Worm (Caenorhabditis elegans) whole organism, L2 larva: ENCODE data around the gene glt-5.

Experiments
- F13H6.1 ChIP-seq: sonication (generic microtip); optimal IDR thresholded peaks from 2 replicates; lab custom pipeline; 2016; ENCODE audit warnings: missing genetic modification characterization, missing compliant biosample characterization
- R02D3.7 ChIP-seq: fragments of 150-350 bp; optimal IDR thresholded peaks from 2 replicates; lab custom pipeline; 2014; ENCODE audit warnings: missing biosample characterization, missing genetic modification characterization
- Y55F3AM.14 ChIP-seq: fragments of 200-800 bp; sonication (Bioruptor generic); optimal IDR thresholded peaks from 2 replicates; lab custom pipeline; 2018; ENCODE audit warnings: mild to moderate bottlenecking, missing genetic modification characterization, missing compliant biosample characterization
- ZK546.5 ChIP-seq: sonication (generic microtip); optimal IDR thresholded peaks from 2 replicates; lab custom pipeline; 2017; ENCODE audit warnings: missing biosample characterization, missing genetic modification characterization
- alr-1 ChIP-seq: fragments of 150-350 bp; optimal IDR thresholded peaks from 2 replicates; lab custom pipeline; 2014; ENCODE audit warnings: missing biosample characterization, missing genetic modification characterization
- aly-2 ChIP-seq: fragments of 150-350 bp; optimal IDR thresholded peaks from 2 replicates; lab custom pipeline; 2014; ENCODE audit warnings: missing biosample characterization, missing genetic modification characterization
- ceh-16 ChIP-seq: fragments of 150-350 bp; optimal IDR thresholded peaks from 2 replicates; lab custom pipeline; 2014; ENCODE audit warnings: missing biosample characterization, missing genetic modification characterization
- ceh-82 ChIP-seq: fragments of 150-350 bp; optimal IDR thresholded peaks from 2 replicates; lab custom pipeline; 2014; ENCODE audit warnings: missing biosample characterization, missing genetic modification characterization
- crh-2 ChIP-seq: sonication (generic microtip); optimal IDR thresholded peaks from 2 replicates; lab custom pipeline; 2017; ENCODE audit warnings: missing biosample characterization, missing genetic modification characterization
- dmd-4 ChIP-seq: sonication (generic microtip); optimal IDR thresholded peaks from 2 replicates; lab custom pipeline; 2017; ENCODE audit warnings: missing biosample characterization, missing genetic modification characterization
- elt-1 ChIP-seq: fragments of 150-350 bp; optimal IDR thresholded peaks from 2 replicates; lab custom pipeline; 2014; ENCODE audit warnings: missing biosample characterization, missing genetic modification characterization
- elt-3 ChIP-seq: sonication (generic microtip); optimal IDR thresholded peaks from 2 replicates; lab custom pipeline; 2017; ENCODE audit warnings: missing biosample characterization, missing genetic modification characterization
- fos-1 ChIP-seq: fragments of 150-350 bp; optimal IDR thresholded peaks from 2 replicates; lab custom pipeline; 2014; ENCODE audit warnings: missing biosample characterization, missing genetic modification characterization
- lin-13 ChIP-seq: fragments of 150-350 bp; optimal IDR thresholded peaks from 2 replicates; lab custom pipeline; 2014; ENCODE audit warnings: missing biosample characterization, missing genetic modification reagents, missing genetic modification characterization
- lin-39 ChIP-seq: fragments of 150-350 bp; optimal IDR thresholded peaks from 2 replicates; lab custom pipeline; 2014; ENCODE audit warnings: missing biosample characterization, missing genetic modification reagents, missing genetic modification characterization
- lsy-2 ChIP-seq, 2 experiments: fragments of 150-350 bp in 1 of 2; sonication (generic microtip) in 1 of 2; optimal IDR thresholded peaks; 2 replicates each; lab custom pipeline; 2014 to 2017; ENCODE audit warnings: missing biosample characterization in 2 of 2, missing genetic modification characterization in 2 of 2
- mab-5 ChIP-seq: fragments of 150-350 bp; optimal IDR thresholded peaks from 2 replicates; lab custom pipeline; 2014; ENCODE audit warnings: missing biosample characterization, missing genetic modification characterization
- mdl-1 ChIP-seq, 2 experiments: fragments of 150-350 bp in 1 of 2; sonication (generic microtip) in 1 of 2; optimal IDR thresholded peaks; 2 replicates each; lab custom pipeline; 2017; ENCODE audit warnings: missing biosample characterization in 2 of 2, missing genetic modification characterization in 2 of 2
- nhr-11 ChIP-seq: fragments of 150-350 bp; optimal IDR thresholded peaks from 2 replicates; lab custom pipeline; 2014; ENCODE audit warnings: missing biosample characterization, missing genetic modification characterization
- nhr-12 ChIP-seq: fragments of 150-350 bp; optimal IDR thresholded peaks from 2 replicates; lab custom pipeline; 2014; ENCODE audit warnings: missing biosample characterization, missing genetic modification characterization
- nhr-129 ChIP-seq: fragments of 150-350 bp; optimal IDR thresholded peaks from 2 replicates; lab custom pipeline; 2014; ENCODE audit warnings: missing biosample characterization, missing genetic modification characterization
- nhr-21 ChIP-seq: fragments of 150-350 bp; optimal IDR thresholded peaks from 2 replicates; lab custom pipeline; 2014; ENCODE audit warnings: missing biosample characterization, missing genetic modification characterization
- nhr-237 ChIP-seq: fragments of 150-350 bp; optimal IDR thresholded peaks from 2 replicates; lab custom pipeline; 2014; ENCODE audit warnings: missing biosample characterization, missing genetic modification characterization
- nhr-25 ChIP-seq: fragments of 150-350 bp; sonication (generic microtip); optimal IDR thresholded peaks from 3 replicates; lab custom pipeline; 2014; ENCODE audit warnings: missing biosample characterization, missing genetic modification characterization
- nhr-6 ChIP-seq: fragments of 150-350 bp; optimal IDR thresholded peaks from 2 replicates; lab custom pipeline; 2014; ENCODE audit warnings: missing biosample characterization, missing genetic modification characterization
- nhr-77 ChIP-seq: fragments of 150-350 bp; optimal IDR thresholded peaks from 2 replicates; lab custom pipeline; 2014; ENCODE audit warnings: missing biosample characterization, missing genetic modification characterization
- skn-1 ChIP-seq: sonication (generic microtip); optimal IDR thresholded peaks from 2 replicates; lab custom pipeline; 2017; ENCODE audit warnings: missing biosample characterization, missing genetic modification characterization
- sma-3 ChIP-seq: sonication (generic microtip); optimal IDR thresholded peaks from 2 replicates; lab custom pipeline; 2016; ENCODE audit warnings: missing genetic modification reagents, missing genetic modification characterization, missing compliant biosample characterization
- sma-9 ChIP-seq, 2 experiments: fragments of 150-350 bp in 1 of 2; sonication (generic microtip) in 1 of 2; optimal IDR thresholded peaks; 2 replicates each; lab custom pipeline; 2014 to 2016; ENCODE audit warnings: missing genetic modification characterization in 2 of 2, mild to moderate bottlenecking in 1 of 2, missing biosample characterization in 1 of 2, missing compliant biosample characterization in 1 of 2, missing genetic modification reagents in 1 of 2, moderate library complexity in 1 of 2
- unc-39 ChIP-seq: fragments of 150-350 bp; optimal IDR thresholded peaks from 2 replicates; lab custom pipeline; 2014; ENCODE audit warnings: missing biosample characterization, missing genetic modification characterization
- ztf-4 ChIP-seq: fragments of 150-350 bp; optimal IDR thresholded peaks from 2 replicates; lab custom pipeline; 2014; ENCODE audit warnings: missing biosample characterization, missing genetic modification characterization

glt-5 gene

DNA sequence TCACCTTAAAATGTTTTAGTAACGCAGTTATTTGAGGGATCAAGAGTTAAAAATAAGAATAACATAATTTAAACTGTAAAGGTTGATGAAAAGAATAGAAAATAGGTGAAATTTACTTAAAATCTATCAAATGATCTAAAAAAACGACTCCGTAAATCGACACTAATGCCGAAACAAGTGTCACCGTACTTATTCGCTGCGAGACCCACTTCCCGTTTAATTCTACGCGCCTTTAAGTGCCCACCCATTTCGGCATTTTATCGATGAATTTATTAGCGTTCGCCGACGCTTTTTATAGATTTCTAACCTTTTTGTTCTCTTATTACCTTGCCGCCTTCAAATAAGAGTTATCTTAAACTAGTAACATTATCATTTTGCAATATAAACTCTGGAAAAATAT lies 37.4 kb upstream of the glt-5 start, which contains the start of the genes Y53C12B.1 and nos-3 (continued):
- TF ChIP-seq crh-2 (tag; lab: Kevin White, UChicago) (peak; percentile 92), elt-1 (tag; lab: Kevin White, UChicago) (no peak), nhr-6 (tag; lab: Kevin White, UChicago) (no peak), ZK546.5 (no peak), R02D3.7 (tag; lab: Kevin White, UChicago) (peak; percentile 83)

DNA sequence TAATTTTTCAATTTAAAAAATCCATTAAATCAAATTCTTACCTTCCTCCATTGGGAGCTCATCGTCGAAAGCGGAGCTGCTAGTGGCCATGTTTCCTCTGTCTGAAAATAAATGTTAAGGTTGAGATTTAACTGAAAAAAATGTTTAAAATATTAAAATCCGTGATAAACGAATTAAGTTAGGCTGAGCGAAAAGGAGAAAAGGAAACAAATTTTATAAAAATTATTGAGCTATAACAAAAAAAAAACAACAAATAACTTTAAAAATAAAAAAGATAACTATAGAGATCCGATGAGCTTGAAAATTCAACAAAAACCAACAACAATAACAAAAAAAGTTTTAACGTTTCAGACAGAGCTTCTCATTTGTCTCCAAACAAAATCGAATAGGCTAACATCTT lies 34.1 kb upstream of the glt-5 start, which contains the start of gene pno-1:
pno-1 (minus strand) TSS at position 101 of the 400 bp plus-strand sequence.
- TF ChIP-seq mab-5 (tag; lab: Kevin White, UChicago) (no peak), skn-1 (tag; lab: Kevin White, UChicago) (no peak), fos-1 (no peak), ceh-16 (tag; lab: Kevin White, UChicago) (no peak), nhr-21 (tag; lab: Kevin White, UChicago) (no peak), ztf-4 (tag; lab: Kevin White, UChicago) (no peak)
- TF ChIP-seq, all 48 proteins: peak for 0

DNA sequence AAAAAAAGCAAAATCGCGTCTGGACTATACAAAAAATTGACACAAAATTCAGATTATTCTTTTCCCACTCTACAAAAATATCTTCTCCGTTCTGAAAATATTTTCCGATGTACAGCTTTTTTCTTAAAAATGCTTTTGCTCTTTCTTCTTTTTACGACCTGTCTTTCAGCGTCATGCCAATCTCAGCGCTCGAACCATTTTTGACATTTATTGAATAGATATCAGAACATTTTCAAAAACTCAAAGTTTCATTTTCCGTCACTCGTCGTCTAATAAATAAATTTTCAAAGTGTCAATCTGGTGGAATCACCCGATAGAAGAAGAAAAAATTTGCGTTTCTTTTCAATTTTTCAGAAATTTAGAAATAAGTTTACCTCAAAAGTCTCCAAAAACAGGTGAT lies 32.7 kb upstream of the glt-5 start:
- no peak for TF ChIP-seq ceh-82
- TF ChIP-seq nhr-77 (tag; lab: Kevin White, UChicago): no peak
- no peak for TF ChIP-seq sma-3 (GFP tag; lab: Kevin White, UChicago)
- TF ChIP-seq sma-9 (GFP tag; optimal IDR thresholded peaks at IDR 0.05; lab: Kevin White, UChicago): no peak
- TF ChIP-seq sma-9 (tag; optimal IDR thresholded peaks at IDR 0.05; lab: Kevin White, UChicago): no peak
- no peak for TF ChIP-seq unc-39 (tag; lab: Kevin White, UChicago)
- TF ChIP-seq nhr-12 (tag; lab: Kevin White, UChicago): no peak
- TF ChIP-seq nhr-6 (tag; lab: Kevin White, UChicago): no peak
- TF ChIP-seq elt-1 (tag; lab: Kevin White, UChicago): no peak
- TF ChIP-seq elt-3: no peak
- no peak for TF ChIP-seq alr-1 (tag; lab: Kevin White, UChicago)
- TF ChIP-seq ztf-4 (tag; lab: Kevin White, UChicago): no peak
- no peak for TF ChIP-seq nhr-237 (tag; lab: Kevin White, UChicago)
- TF ChIP-seq nhr-129 (tag; lab: Kevin White, UChicago): no peak
- TF ChIP-seq lin-13: no peak
- TF ChIP-seq dmd-4 (tag; lab: Kevin White, UChicago): no peak
- TF ChIP-seq lin-39: no peak
- no peak for TF ChIP-seq nhr-11

DNA sequence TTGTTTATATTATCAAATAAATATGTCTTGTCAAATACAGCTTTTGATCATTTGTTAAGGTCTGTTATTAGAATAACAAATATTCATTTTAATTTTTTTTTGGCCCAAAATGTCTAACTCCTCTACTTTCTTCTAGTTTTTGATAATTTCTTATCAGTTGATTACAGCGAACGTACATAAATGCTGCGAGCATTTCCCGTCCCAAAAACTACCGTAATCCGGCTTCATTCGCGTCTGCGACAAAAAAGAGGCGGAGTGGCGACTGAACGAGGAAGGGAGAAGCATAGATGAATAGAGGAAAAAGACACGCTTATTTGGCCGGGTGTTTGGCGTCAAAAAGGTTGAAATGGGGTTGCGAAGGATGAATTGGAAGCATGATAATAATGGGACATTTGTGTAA lies 31.9 kb upstream of the glt-5 start:
- TF ChIP-seq skn-1 (tag; lab: Kevin White, UChicago) (no peak), crh-2 (tag; lab: Kevin White, UChicago) (peak; percentile 42), sma-9 (GFP tag; optimal IDR thresholded peaks at IDR 0.05; lab: Kevin White, UChicago) (peak; percentile 10), sma-9 (tag; optimal IDR thresholded peaks at IDR 0.05; lab: Kevin White, UChicago) (no peak), fos-1 (peak; percentile 39), lsy-2 (tag; optimal IDR thresholded peaks at IDR 0.05; lab: Kevin White, UChicago) (peak in 1 of 2 experiments; percentile 53)

DNA sequence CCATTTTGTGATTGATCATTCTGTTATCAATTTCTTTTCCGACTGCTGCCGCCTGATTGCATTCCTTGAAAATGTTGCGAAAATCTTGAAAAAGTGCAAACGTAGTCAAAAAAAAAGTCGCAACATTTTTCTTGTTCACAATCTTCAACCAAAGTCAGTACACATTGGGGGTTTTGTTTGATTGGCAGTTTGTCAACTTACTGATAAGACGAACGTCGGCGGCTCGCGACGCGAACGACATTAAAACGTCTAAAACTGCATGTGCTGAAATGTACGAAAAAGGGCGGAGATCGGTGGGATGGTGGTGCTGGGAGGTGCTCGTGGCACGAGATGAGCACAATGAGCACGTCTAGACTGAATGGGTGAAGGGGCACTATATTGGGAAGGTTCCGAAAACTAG lies 30.1 kb upstream of the glt-5 start:
- TF ChIP-seq Y55F3AM.14 (GFP tag; lab: Kevin White, UChicago): no peak
- TF ChIP-seq mdl-1 (tag; optimal IDR thresholded peaks at IDR 0.05; lab: Kevin White, UChicago): no peak
- TF ChIP-seq fos-1: peak; percentile 81
- TF ChIP-seq nhr-11: no peak
- TF ChIP-seq aly-2 (tag; lab: Kevin White, UChicago): no peak
- TF ChIP-seq F13H6.1 (tag; lab: Kevin White, UChicago): peak; percentile 37
- peak; percentile 36 for TF ChIP-seq crh-2 (tag; lab: Kevin White, UChicago)
- no peak for TF ChIP-seq dmd-4 (tag; lab: Kevin White, UChicago)
- TF ChIP-seq, all 48 proteins: peak for 3

DNA sequence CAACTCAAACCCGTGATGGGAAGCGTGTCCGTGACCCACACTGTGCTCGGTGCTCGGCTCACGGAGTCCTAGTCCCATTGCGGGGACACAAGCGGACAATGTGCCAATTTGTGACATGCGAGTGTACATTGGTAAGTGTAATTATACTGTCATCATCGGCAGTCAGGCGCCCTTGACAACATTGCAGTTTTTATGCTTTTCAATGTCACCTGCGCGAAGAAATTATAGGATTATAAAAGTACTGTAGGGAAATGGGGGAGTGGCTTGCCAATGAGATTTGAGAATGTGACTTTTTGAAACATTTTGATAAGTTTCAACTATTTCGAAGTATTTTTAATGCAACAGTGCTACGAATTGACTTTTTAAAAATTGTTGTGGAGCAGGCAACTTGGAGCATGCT lies 27.1 kb upstream of the glt-5 start:
- TF ChIP-seq nhr-12 (tag; lab: Kevin White, UChicago) (no peak), Y55F3AM.14 (GFP tag; lab: Kevin White, UChicago) (no peak), skn-1 (tag; lab: Kevin White, UChicago) (no peak), mdl-1 (tag; optimal IDR thresholded peaks at IDR 0.05; lab: Kevin White, UChicago) (no peak), nhr-25 (no peak), nhr-6 (tag; lab: Kevin White, UChicago) (no peak), ceh-82 (no peak)
